Worm (Caenorhabditis elegans) whole organism, L4/young adult: ENCODE measurements around the gene mob-2.

Experiments used
- W03F9.2 ChIP-seq: fragments of 150-350 bp; optimal IDR thresholded peaks from 2 replicates; lab custom pipeline; 2014; ENCODE audit warnings: missing biosample characterization, missing genetic modification characterization
- dao-5 ChIP-seq: sonication (generic microtip); optimal IDR thresholded peaks from 2 replicates; lab custom pipeline; 2016; ENCODE audit warnings: missing genotype, missing genetic modification characterization, moderate library complexity, missing compliant biosample characterization
- him-1 ChIP-seq: sonication (generic microtip); optimal IDR thresholded peaks from 2 replicates; lab custom pipeline; 2016; ENCODE audit warnings: missing genotype, missing genetic modification reagents, missing genetic modification characterization, missing compliant biosample characterization

ce11 chrX:13147105-13147504 is 22.8 kb downstream of the mob-2 start:
- TF ChIP-seq W03F9.2 = no peak
- no peak for TF ChIP-seq him-1 (tag; lab: Kevin White, UChicago)
- TF ChIP-seq dao-5 (tag; lab: Kevin White, UChicago) = no peak
